Worm (Caenorhabditis elegans): Measurements from ENCODE around the gene ceh-89.

ceh-89 gene

DNA sequence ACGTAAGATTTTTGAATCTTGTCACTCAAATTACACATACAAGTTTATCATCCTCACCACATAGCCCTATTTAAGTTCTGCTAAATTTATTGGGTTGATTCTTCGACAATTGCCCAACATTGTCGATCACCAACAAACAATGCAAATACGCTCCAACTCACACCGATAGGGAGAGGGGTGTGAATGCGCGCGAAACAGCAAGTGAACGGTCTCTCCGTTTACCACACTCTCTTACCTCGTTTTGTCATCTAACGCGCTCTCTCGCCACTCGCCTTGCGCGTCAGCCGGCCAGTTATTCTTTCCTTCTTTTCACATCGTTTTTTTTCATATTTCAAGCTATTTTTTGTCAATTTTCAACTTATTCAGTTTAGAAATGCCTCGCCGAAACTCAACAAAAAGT is 39.8 kb upstream of the ceh-89 start, which contains the start of gene F16B12.6 (continued):
- peak; percentile 71 for TF ChIP-seq isw-1 (GFP tag; IDR thresholded peaks at IDR 0.05)
- TF ChIP-seq unc-30 (tag; optimal IDR thresholded peaks at IDR 0.05): no peak
- peak; percentile 57; the same call in 1 of the 2 replicates for TF ChIP-seq ceh-88 (GFP tag; IDR thresholded peaks at IDR 0.05)
- peak; percentile 16 for TF ChIP-seq C04F5.9 (tag; optimal IDR thresholded peaks at IDR 0.05)
- no peak for TF ChIP-seq nhr-237 (tag; optimal IDR thresholded peaks at IDR 0.05)
- TF ChIP-seq C16A3.4 (tag; optimal IDR thresholded peaks at IDR 0.05): peak; percentile 79
- TF ChIP-seq ceh-63 (GFP tag; optimal IDR thresholded peaks at IDR 0.05): no peak
- peak; percentile 90 for TF ChIP-seq nhr-85 (tag)
- no peak for TF ChIP-seq ceh-8 (GFP tag; optimal IDR thresholded peaks at IDR 0.05)
- TF ChIP-seq nhr-20 (tag; optimal IDR thresholded peaks at IDR 0.05): peak; percentile 85
- peak in 1 of 2 experiments; percentile 44 for TF ChIP-seq mdl-1 (tag; optimal IDR thresholded peaks at IDR 0.05)
- no peak for TF ChIP-seq ets-5 (GFP tag; IDR thresholded peaks at IDR 0.05)
- no peak for TF ChIP-seq nhr-76 (tag; optimal IDR thresholded peaks at IDR 0.05)
- peak; percentile 28 for TF ChIP-seq fkh-10 (GFP tag; optimal IDR thresholded peaks at IDR 0.05)
- TF ChIP-seq xbp-1 (tag; optimal IDR thresholded peaks at IDR 0.05): peak; percentile 80
- peak; percentile 47; the same call in 1 of the 2 replicates for TF ChIP-seq mab-9 (GFP tag; IDR thresholded peaks at IDR 0.05)
- no peak for TF ChIP-seq pqm-1 (tag; optimal IDR thresholded peaks at IDR 0.05)
- TF ChIP-seq zip-4 (GFP tag; optimal IDR thresholded peaks at IDR 0.05): no peak
- peak in 3 of 6 experiments; percentile 8 to 46 (median 34) for TF ChIP-seq elt-3 (tag; optimal IDR thresholded peaks at IDR 0.05)
- TF ChIP-seq nhr-11 (tag; optimal IDR thresholded peaks at IDR 0.05): no peak
- no peak for TF ChIP-seq ztf-4 (tag; optimal IDR thresholded peaks at IDR 0.05)
- peak; percentile 91 for TF ChIP-seq snu-23 (GFP tag; optimal IDR thresholded peaks at IDR 0.05)
- peak; percentile 94 for TF ChIP-seq lin-35 (GFP tag; optimal IDR thresholded peaks at IDR 0.05)
- TF ChIP-seq F16B12.6 (tag; optimal IDR thresholded peaks at IDR 0.05): peak; percentile 77
- peak; percentile 72 for TF ChIP-seq snpc-4 (tag; optimal IDR thresholded peaks at IDR 0.05)
- TF ChIP-seq mep-1 (tag; optimal IDR thresholded peaks at IDR 0.05): peak; percentile 85
- peak; percentile 72 for TF ChIP-seq rnt-1 (tag; optimal IDR thresholded peaks at IDR 0.05)
- TF ChIP-seq dpl-1 (GFP tag; optimal IDR thresholded peaks at IDR 0.05): peak; percentile 86 to 90 (median 88)
- TF ChIP-seq Y116A8C.19 (tag; optimal IDR thresholded peaks at IDR 0.05; ENCODE audit: borderline replicate concordance): no peak
- peak; percentile 92 for TF ChIP-seq fkh-8 (tag; optimal IDR thresholded peaks at IDR 0.05)
- peak; percentile 13 for TF ChIP-seq lir-3 (tag; optimal IDR thresholded peaks at IDR 0.05; ENCODE audit: poor library complexity)
- peak; percentile 19 for TF ChIP-seq unc-130 (tag; optimal IDR thresholded peaks at IDR 0.05)
- no peak for TF ChIP-seq hlh-17 (GFP tag; optimal IDR thresholded peaks at IDR 0.05; ENCODE audit: borderline replicate concordance)
- no peak for TF ChIP-seq alr-1 (tag; optimal IDR thresholded peaks at IDR 0.05; ENCODE audit: borderline replicate concordance)
- TF ChIP-seq hlh-4 (tag; optimal IDR thresholded peaks at IDR 0.05): no peak
- TF ChIP-seq sup-37 (GFP tag; optimal IDR thresholded peaks at IDR 0.05): no peak
- TF ChIP-seq aly-2 (tag; optimal IDR thresholded peaks at IDR 0.05): peak; percentile 53
- no peak for TF ChIP-seq mef-2 (tag; optimal IDR thresholded peaks at IDR 0.05)
- TF ChIP-seq unc-62 (GFP tag; optimal IDR thresholded peaks at IDR 0.05): no peak
- peak; percentile 59 for TF ChIP-seq blmp-1 (tag; optimal IDR thresholded peaks at IDR 0.05)
- no peak for TF ChIP-seq C34B4.2 (tag; optimal IDR thresholded peaks at IDR 0.05)
- peak; percentile 78 for TF ChIP-seq fos-1 (tag; optimal IDR thresholded peaks at IDR 0.05)
- no peak for TF ChIP-seq ceh-90 (tag; optimal IDR thresholded peaks at IDR 0.05)
- peak; percentile 87 for TF ChIP-seq tbx-2 (tag; optimal IDR thresholded peaks at IDR 0.05)
- peak; percentile 31 for TF ChIP-seq pax-3 (tag; optimal IDR thresholded peaks at IDR 0.05)
- TF ChIP-seq nhr-90 (tag; optimal IDR thresholded peaks at IDR 0.05; ENCODE audit: poor library complexity): peak; percentile 68
